Fruit fly (Drosophila melanogaster) whole organism, prepupa: Measurements from ENCODE around the gene br.

Source experiments
- CG3032 ChIP-seq: fragments of 200-800 bp; optimal IDR thresholded peaks from 2 replicates; lab custom pipeline; 2019; ENCODE audit warnings: missing biosample characterization, mild to moderate bottlenecking, missing genetic modification characterization, moderate library complexity
- CG6276 ChIP-seq: fragments of 200-800 bp; sonication (Bioruptor generic); optimal IDR thresholded peaks from 2 replicates; lab custom pipeline; 2017; ENCODE audit warnings: missing biosample characterization, mild to moderate bottlenecking, missing genetic modification characterization

DNA sequence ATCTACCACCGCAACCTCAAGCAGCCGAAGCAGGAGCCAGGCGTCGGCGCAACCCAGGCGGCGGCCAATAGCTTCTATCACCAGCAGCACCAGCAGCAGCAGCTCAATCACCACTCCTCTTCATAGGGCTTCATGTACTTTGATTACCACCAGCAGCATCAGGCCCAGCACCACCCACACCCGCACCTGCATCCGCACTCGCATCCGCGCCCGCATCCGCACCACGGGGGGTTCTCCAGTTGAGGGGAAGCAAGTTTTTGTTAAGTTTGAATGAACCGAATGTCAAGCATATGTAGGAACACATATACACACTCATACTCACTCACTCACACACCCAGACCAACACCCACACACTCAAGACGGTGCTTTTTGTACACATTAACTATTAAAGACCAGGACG, 68.7 kb downstream of the br start:
- TF ChIP-seq CG3032 (tag; lab: Kevin White, UChicago) (no peak), CG6276 (GFP tag; lab: Kevin White, UChicago) (no peak)
